Worm (Caenorhabditis elegans): ENCODE measurements around the gene ZK1010.8.

ZK1010.8 gene

ce11 chrIII:12977559-12977958 is 22.9 kb downstream of the ZK1010.8 start, which contains the start of gene ZK1010.2 (continued):
- TF ChIP-seq B0035.1 (tag; optimal IDR thresholded peaks at IDR 0.05) = no peak
- no peak for TF ChIP-seq sptf-2 (GFP tag; optimal IDR thresholded peaks at IDR 0.05)
- no peak for TF ChIP-seq tbx-9 (tag; optimal IDR thresholded peaks at IDR 0.05; ENCODE audit: borderline replicate concordance)
- no peak for TF ChIP-seq F10E7.11 (tag; optimal IDR thresholded peaks at IDR 0.05)
- peak; percentile 6; the same call in 1 of the 2 replicates for TF ChIP-seq C17E4.6 (GFP tag; IDR thresholded peaks at IDR 0.05)
- no peak for TF ChIP-seq ztf-22 (GFP tag; optimal IDR thresholded peaks at IDR 0.05)
- TF ChIP-seq athp-1 (tag; optimal IDR thresholded peaks at IDR 0.05) = peak; percentile 74
- peak; percentile 41; the same call in 1 of the 2 replicates for TF ChIP-seq D2030.7 (GFP tag; IDR thresholded peaks at IDR 0.05)
- TF ChIP-seq ztf-18 (tag; optimal IDR thresholded peaks at IDR 0.05) = no peak
- no peak for TF ChIP-seq nfyb-1 (GFP tag; IDR thresholded peaks at IDR 0.05)
- no peak for TF ChIP-seq B0019.2 (GFP tag; conservative IDR thresholded peaks at IDR 0.05)
- TF ChIP-seq die-1 (tag; optimal IDR thresholded peaks at IDR 0.05) = no peak
- 0 out of 2 replicates have a peak, but pooled peaks have one; percentile 25 for TF ChIP-seq ceh-40 (GFP tag; IDR thresholded peaks at IDR 0.05)
- TF ChIP-seq pbrm-1 (GFP tag; IDR thresholded peaks at IDR 0.05) = peak; percentile 33; the same call in 1 of the 2 replicates
- TF ChIP-seq egl-18 (GFP tag; IDR thresholded peaks at IDR 0.05) = no peak
- TF ChIP-seq madf-6 (GFP tag; IDR thresholded peaks at IDR 0.05) = peak; percentile 70
- TF ChIP-seq fkh-3 (tag; optimal IDR thresholded peaks at IDR 0.05) = no peak
- TF ChIP-seq ekl-4 (GFP tag; IDR thresholded peaks at IDR 0.05) = peak; percentile 74
- peak; percentile 71 for TF ChIP-seq hsf-1 (GFP tag; IDR thresholded peaks at IDR 0.05)
- TF ChIP-seq sdz-38 (tag; optimal IDR thresholded peaks at IDR 0.05) = no peak
- TF ChIP-seq K12H6.12 (tag; optimal IDR thresholded peaks at IDR 0.05) = no peak
- TF ChIP-seq lag-1 (GFP tag; IDR thresholded peaks at IDR 0.05) = no peak
- TF ChIP-seq ZK185.1 (tag; optimal IDR thresholded peaks at IDR 0.05; ENCODE audit: poor library complexity, severe bottlenecking) = no peak

- TF ChIP-seq tlf-1 (GFP tag; optimal IDR thresholded peaks at IDR 0.05) (no peak), nfya-2 (GFP tag; IDR thresholded peaks at IDR 0.05) (no peak), hrde-1 (tag; optimal IDR thresholded peaks at IDR 0.05; ENCODE audit: borderline replicate concordance) (no peak), snpc-1.1 (tag; optimal IDR thresholded peaks at IDR 0.05; ENCODE audit: insufficient read depth) (no peak), aptf-3 (GFP tag; IDR thresholded peaks at IDR 0.05) (no peak), sptf-2 (GFP tag; optimal IDR thresholded peaks at IDR 0.05) (no peak), bed-2 (GFP tag; IDR thresholded peaks at IDR 0.05) (no peak), egl-18 (GFP tag; IDR thresholded peaks at IDR 0.05) (no peak), madf-6 (GFP tag; IDR thresholded peaks at IDR 0.05) (no peak), F10E7.11 (tag; optimal IDR thresholded peaks at IDR 0.05) (no peak), sdz-38 (tag; optimal IDR thresholded peaks at IDR 0.05) (no peak)
Measured at ce11 chrIII:12972398-12972797, 28.1 kb downstream of the ZK1010.8 start, which contains the start of gene bckd-1A. Gene bckd-1A (minus strand): TSS chrIII:12972498.

- no peak for TF ChIP-seq xnd-1 (tag; optimal IDR thresholded peaks at IDR 0.05)
- TF ChIP-seq let-607 (tag; optimal IDR thresholded peaks at IDR 0.05) = peak in 1 of 2 experiments; percentile 15
- no peak for TF ChIP-seq B0261.1 (tag; optimal IDR thresholded peaks at IDR 0.05)
- TF ChIP-seq madf-8 (GFP tag; conservative IDR thresholded peaks at IDR 0.05) = peak; percentile 44
- TF ChIP-seq madf-6 (GFP tag; IDR thresholded peaks at IDR 0.05) = peak; percentile 47
- peak; percentile 66 for TF ChIP-seq lsl-1 (GFP tag; optimal IDR thresholded peaks at IDR 0.05)
- TF ChIP-seq attf-3 (GFP tag; conservative IDR thresholded peaks at IDR 0.05) = no peak
Measured at ce11 chrIII:12971828-12972379, 28.6 kb downstream of the ZK1010.8 start.
